Fruit fly (Drosophila melanogaster) whole organism: ENCODE measurements around the gene Polr3I.

Experiments
- CG8478 ChIP-seq: fragments of >200 bp; optimal IDR thresholded peaks from 2 replicates; lab custom pipeline; 2018; ENCODE audit warnings: inconsistent platforms
- Dll ChIP-seq: fragments of >200 bp; optimal IDR thresholded peaks from 2 replicates; lab custom pipeline; 2017
- EcR ChIP-seq, 2 experiments: fragments of >200 bp; optimal IDR thresholded peaks; 2 replicates each; lab custom pipeline; 2017; ENCODE audit warnings: missing biosample characterization in 2 of 2, missing genetic modification characterization in 2 of 2, missing genetic modification reagents in 2 of 2
- pan ChIP-seq: fragments of >200 bp; optimal IDR thresholded peaks from 2 replicates; lab custom pipeline; 2017
- psq ChIP-seq: fragments of >200 bp; optimal IDR thresholded peaks from 2 replicates; lab custom pipeline; 2017
- usp ChIP-seq: fragments of >200 bp; optimal IDR thresholded peaks from 2 replicates; lab custom pipeline; 2017; ENCODE audit warnings: missing biosample characterization, missing genetic modification characterization, mixed read lengths

- TF ChIP-seq CG8478 (lab: Kevin White, UChicago), result no peak
- no peak for TF ChIP-seq usp (GFP tag; lab: Kevin White, UChicago)
- TF ChIP-seq EcR (GFP tag; optimal IDR thresholded peaks at IDR 0.05; lab: Kevin White, UChicago), result no peak
- TF ChIP-seq psq (lab: Kevin White, UChicago), result no peak
- TF ChIP-seq Dll (lab: Kevin White, UChicago), result no peak
- no peak for TF ChIP-seq pan
These were observed 37.8 kb upstream of the Polr3I start for dm6 chrX:16846575-16846974.
